Worm (Caenorhabditis elegans) whole organism, L1 larva: ENCODE results near the gene bra-1.
A peak's percentile ranks its signal among the peaks of the same experiment; 100 is the strongest.

ENCODE experiments used
- C04F5.9 ChIP-seq: sonication (generic microtip); optimal IDR thresholded peaks from 2 replicates; lab custom pipeline; 2016; ENCODE audit warnings: missing genetic modification characterization, missing compliant biosample characterization
- F16B12.6 ChIP-seq: fragments of 150-350 bp; optimal IDR thresholded peaks from 2 replicates; lab custom pipeline; 2014; ENCODE audit warnings: missing biosample characterization, missing genetic modification characterization
- Y116A8C.19 ChIP-seq: sonication (generic microtip); optimal IDR thresholded peaks from 2 replicates; lab custom pipeline; 2016; ENCODE audit warnings: missing compliant biosample characterization, missing genetic modification characterization, borderline replicate concordance
- aha-1 ChIP-seq: fragments of 150-350 bp; optimal IDR thresholded peaks from 2 replicates; lab custom pipeline; 2014; ENCODE audit warnings: missing biosample characterization, missing genetic modification characterization
- aly-2 ChIP-seq: fragments of 150-350 bp; optimal IDR thresholded peaks from 2 replicates; lab custom pipeline; 2014; ENCODE audit warnings: missing biosample characterization, missing genetic modification characterization
- ama-1 ChIP-seq: fragments of 150-350 bp; optimal IDR thresholded peaks from 2 replicates; lab custom pipeline; 2014
- blmp-1 ChIP-seq: fragments of 150-350 bp; optimal IDR thresholded peaks from 2 replicates; lab custom pipeline; 2014; ENCODE audit warnings: missing biosample characterization, missing genetic modification characterization
- ceh-63 ChIP-seq: fragments of 200-800 bp; sonication (Bioruptor generic); optimal IDR thresholded peaks from 2 replicates; lab custom pipeline; 2018; ENCODE audit warnings: mild to moderate bottlenecking, missing genetic modification characterization, missing compliant biosample characterization
- ceh-8 ChIP-seq: fragments of 200-800 bp; sonication (Bioruptor generic); optimal IDR thresholded peaks from 2 replicates; lab custom pipeline; 2018; ENCODE audit warnings: mild to moderate bottlenecking, missing genetic modification characterization, moderate library complexity, missing compliant biosample characterization
- ceh-82 ChIP-seq, 3 experiments: fragments of 150-350 bp in 1 of 3; sonication (generic microtip) in 2 of 3; optimal IDR thresholded peaks; 2 replicates each; lab custom pipeline; 2014 to 2017; ENCODE audit warnings: missing biosample characterization in 3 of 3, missing genetic modification characterization in 3 of 3
- ces-1 ChIP-seq: fragments of 150-350 bp; optimal IDR thresholded peaks from 2 replicates; lab custom pipeline; 2014; ENCODE audit warnings: missing biosample characterization, missing genetic modification reagents, missing genetic modification characterization
- efl-1 ChIP-seq, 4 experiments: fragments of 150-350 bp; optimal IDR thresholded peaks in 3 of 4; peaks in 1 of 4; 1 replicate in 1 of 4; 2 replicates in 3 of 4; lab custom pipeline; 2014; ENCODE audit warnings: missing biosample characterization in 2 of 4, missing genetic modification characterization in 2 of 4, missing genetic modification reagents in 2 of 4
- fkh-10 ChIP-seq: sonication (generic microtip); optimal IDR thresholded peaks from 2 replicates; lab custom pipeline; 2017; ENCODE audit warnings: missing biosample characterization, missing genetic modification reagents, missing genetic modification characterization
- fkh-4 ChIP-seq: sonication (generic microtip); optimal IDR thresholded peaks from 2 replicates; lab custom pipeline; 2016; ENCODE audit warnings: missing compliant biosample characterization, missing genetic modification characterization, borderline replicate concordance
- fos-1 ChIP-seq: fragments of 150-350 bp; optimal IDR thresholded peaks from 2 replicates; lab custom pipeline; 2014; ENCODE audit warnings: missing biosample characterization, missing genetic modification characterization
- grh-1 ChIP-seq: fragments of 200-800 bp; sonication (Bioruptor generic); IDR thresholded peaks from 2 replicates; pipeline ENCODE4 v1.3.6; 2022; ENCODE audit warnings: missing genetic modification reagents, missing genetic modification characterization, missing compliant biosample characterization
- isw-1 ChIP-seq: fragments of 200-800 bp; sonication (Bioruptor generic); IDR thresholded peaks from 2 replicates; pipeline ENCODE4 v1.3.6; 2022; ENCODE audit warnings: missing genetic modification characterization, missing compliant biosample characterization
- lin-13 ChIP-seq: fragments of 150-350 bp; optimal IDR thresholded peaks from 2 replicates; lab custom pipeline; 2014; ENCODE audit warnings: missing biosample characterization, missing genetic modification reagents, missing genetic modification characterization
- lin-39 ChIP-seq: fragments of 150-350 bp; optimal IDR thresholded peaks from 2 replicates; lab custom pipeline; 2014; ENCODE audit warnings: missing biosample characterization, missing genetic modification reagents, missing genetic modification characterization
- mab-9 ChIP-seq: fragments of 200-800 bp; sonication (Bioruptor generic); IDR thresholded peaks from 2 replicates; pipeline ENCODE4 v1.3.6; 2022; ENCODE audit warnings: missing genetic modification reagents, missing genetic modification characterization, missing compliant biosample characterization
- mdl-1 ChIP-seq, 2 experiments: fragments of 150-350 bp; optimal IDR thresholded peaks; 2 replicates each; lab custom pipeline; 2014 to 2017; ENCODE audit warnings: missing biosample characterization in 2 of 2, missing genetic modification characterization in 2 of 2, inconsistent platforms in 1 of 2
- mef-2 ChIP-seq: fragments of 150-350 bp; optimal IDR thresholded peaks from 2 replicates; lab custom pipeline; 2014; ENCODE audit warnings: missing biosample characterization, missing genetic modification characterization
- mep-1 ChIP-seq: fragments of 150-350 bp; optimal IDR thresholded peaks from 2 replicates; lab custom pipeline; 2014; ENCODE audit warnings: missing biosample characterization, missing genetic modification characterization
- nhr-11 ChIP-seq: fragments of 150-350 bp; optimal IDR thresholded peaks from 2 replicates; lab custom pipeline; 2014; ENCODE audit warnings: missing biosample characterization, missing genetic modification characterization
- nhr-19 ChIP-seq: fragments of 200-800 bp; sonication (Bioruptor generic); conservative IDR thresholded peaks from 2 replicates; pipeline ENCODE4 v1.3.6; 2022; ENCODE audit warnings: missing genetic modification characterization, missing compliant biosample characterization
- nhr-20 ChIP-seq: sonication (generic microtip); optimal IDR thresholded peaks from 2 replicates; lab custom pipeline; 2016; ENCODE audit warnings: mild to moderate bottlenecking, missing genetic modification characterization, missing compliant biosample characterization
- nhr-47 ChIP-seq: sonication (generic microtip); optimal IDR thresholded peaks from 2 replicates; lab custom pipeline; 2016; ENCODE audit warnings: mild to moderate bottlenecking, missing genetic modification characterization, moderate library complexity, missing compliant biosample characterization
- nhr-71 ChIP-seq: sonication (generic microtip); optimal IDR thresholded peaks from 2 replicates; lab custom pipeline; 2016; ENCODE audit warnings: mild to moderate bottlenecking, missing genetic modification characterization, moderate library complexity, missing compliant biosample characterization
- nhr-84 ChIP-seq: sonication (generic microtip); optimal IDR thresholded peaks from 2 replicates; lab custom pipeline; 2017; ENCODE audit warnings: missing biosample characterization, missing genetic modification characterization
- pag-3 ChIP-seq: sonication (generic microtip); optimal IDR thresholded peaks from 2 replicates; lab custom pipeline; 2017; ENCODE audit warnings: missing genetic modification characterization, mild to moderate bottlenecking, missing compliant biosample characterization, antibody characterized with exemption, borderline replicate concordance; ENCODE audit not compliant: insufficient read depth
- snpc-4 ChIP-seq: fragments of 150-350 bp; optimal IDR thresholded peaks from 2 replicates; lab custom pipeline; 2014; ENCODE audit warnings: missing biosample characterization, missing genetic modification characterization
- snu-23 ChIP-seq: sonication (generic microtip); optimal IDR thresholded peaks from 2 replicates; lab custom pipeline; 2016; ENCODE audit warnings: missing genetic modification characterization, missing compliant biosample characterization
- sox-4 ChIP-seq: sonication (generic microtip); optimal IDR thresholded peaks from 2 replicates; lab custom pipeline; 2016; ENCODE audit warnings: missing genetic modification characterization, missing compliant biosample characterization
- sup-37 ChIP-seq: fragments of 200-800 bp; sonication (Bioruptor generic); optimal IDR thresholded peaks from 2 replicates; lab custom pipeline; 2018; ENCODE audit warnings: mild to moderate bottlenecking, missing genetic modification characterization, missing compliant biosample characterization
- tbx-2 ChIP-seq: sonication (generic microtip); optimal IDR thresholded peaks from 2 replicates; lab custom pipeline; 2016; ENCODE audit warnings: missing genetic modification characterization, missing compliant biosample characterization
- unc-30 ChIP-seq: sonication (generic microtip); optimal IDR thresholded peaks from 2 replicates; lab custom pipeline; 2017; ENCODE audit warnings: missing biosample characterization, missing genetic modification characterization
- unc-98 ChIP-seq: fragments of 200-800 bp; sonication (Bioruptor generic); IDR thresholded peaks from 2 replicates; pipeline ENCODE4 v1.3.6; 2022; ENCODE audit warnings: missing genetic modification characterization, missing compliant biosample characterization
- vab-15 ChIP-seq: sonication (generic microtip); optimal IDR thresholded peaks from 2 replicates; lab custom pipeline; 2017; ENCODE audit warnings: missing genotype, mild to moderate bottlenecking, missing genetic modification characterization, missing compliant biosample characterization
- xbp-1 ChIP-seq: sonication (generic microtip); optimal IDR thresholded peaks from 2 replicates; lab custom pipeline; 2016; ENCODE audit warnings: missing genetic modification characterization, missing compliant biosample characterization
- zag-1 ChIP-seq: fragments of 150-350 bp; optimal IDR thresholded peaks from 2 replicates; lab custom pipeline; 2014; ENCODE audit warnings: missing biosample characterization, missing genetic modification characterization
- zip-4 ChIP-seq: fragments of 200-800 bp; sonication (Bioruptor generic); optimal IDR thresholded peaks from 2 replicates; lab custom pipeline; 2018; ENCODE audit warnings: mild to moderate bottlenecking, missing genetic modification characterization, moderate library complexity, missing compliant biosample characterization

bra-1 gene

DNA sequence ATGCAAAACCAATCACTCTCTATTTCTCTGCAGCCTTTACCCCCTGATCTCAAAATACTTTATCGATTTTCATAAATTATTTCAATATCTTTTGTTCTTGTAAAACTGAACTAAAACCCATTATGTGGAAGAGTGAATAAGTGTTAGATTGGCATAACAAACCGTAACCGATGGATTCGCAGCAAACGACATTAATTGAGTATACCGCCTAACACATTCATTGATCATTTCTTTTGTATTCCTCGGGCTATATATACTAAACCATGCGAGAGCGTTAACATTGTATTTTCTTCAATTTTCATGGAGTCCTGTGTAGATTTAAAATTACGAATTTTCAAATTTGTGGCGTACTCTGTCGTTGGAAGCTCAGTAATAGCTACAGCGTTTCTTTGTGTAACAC is 8.5 kb upstream of the bra-1 start, which contains the start of gene col-9:
Gene col-9 (plus strand): TSS at position 301 of the 400 bp plus-strand sequence.
- TF ChIP-seq pag-3 (tag; lab: Kevin White, UChicago) (no peak), efl-1 (optimal IDR thresholded peaks at IDR 0.05; lab: Kevin White, UChicago) (no peak), efl-1 (GFP tag; optimal IDR thresholded peaks at IDR 0.05 in 1 of 2; lab: Kevin White, UChicago) (peak in 1 of 2 experiments; percentile 80)

DNA sequence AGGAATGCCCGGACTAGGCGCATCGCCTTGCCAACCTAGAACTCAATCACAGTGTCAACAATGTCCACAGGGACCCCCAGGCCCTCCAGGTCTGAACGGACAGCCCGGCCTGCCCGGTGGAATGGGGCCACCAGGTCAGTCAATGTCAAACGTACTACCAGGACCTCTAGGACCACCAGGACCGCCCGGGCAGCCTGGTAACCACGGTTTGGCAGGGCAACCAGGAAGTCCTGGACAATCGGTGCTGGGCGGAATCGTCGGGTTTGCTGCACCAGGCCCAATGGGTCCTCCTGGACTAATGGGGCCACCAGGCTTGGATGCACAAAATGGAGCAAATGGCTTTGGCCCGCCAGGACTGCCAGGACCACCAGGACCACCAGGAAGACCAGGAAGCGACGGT is 7.6 kb upstream of the bra-1 start:
- TF ChIP-seq ceh-82 (tag; optimal IDR thresholded peaks at IDR 0.05; lab: Kevin White, UChicago) = no peak
- no peak for TF ChIP-seq xbp-1
- no peak for TF ChIP-seq nhr-11 (tag; lab: Kevin White, UChicago)
- TF ChIP-seq grh-1 (GFP tag; lab: Robert Waterston, UW) = 0 out of 2 replicates have a peak, but pooled peaks have one; percentile 17
- no peak for TF ChIP-seq zip-4 (GFP tag; lab: Kevin White, UChicago)
- TF ChIP-seq C04F5.9 (tag; lab: Kevin White, UChicago) = no peak

DNA sequence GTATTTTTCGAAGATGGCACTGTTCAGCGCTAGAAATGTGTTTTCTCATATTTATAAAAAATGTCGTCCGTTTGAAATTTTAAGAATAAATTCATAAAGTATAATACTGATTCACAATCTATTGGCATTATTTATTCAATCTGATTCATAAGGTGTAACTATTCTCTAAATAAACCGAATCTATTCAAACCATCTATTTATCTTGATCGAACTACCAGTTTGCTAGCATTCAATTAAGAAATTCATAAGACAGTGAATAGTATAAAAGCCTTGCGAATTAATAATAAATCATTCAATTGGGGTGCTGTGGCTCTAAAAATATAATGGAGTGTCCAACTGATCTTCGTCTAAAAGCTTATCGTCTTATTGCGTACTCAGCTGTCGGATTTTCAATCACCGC is 7.1 kb upstream of the bra-1 start, which contains the start of gene col-44:
Gene col-44 (plus strand): TSS at position 301 of the 400 bp plus-strand sequence.
- no peak for TF ChIP-seq nhr-84 (tag; lab: Kevin White, UChicago)
- no peak for TF ChIP-seq nhr-19 (GFP tag; lab: Robert Waterston, UW)
- TF ChIP-seq unc-30 = no peak
- no peak for TF ChIP-seq nhr-20
- no peak for TF ChIP-seq zag-1 (tag; lab: Kevin White, UChicago)

DNA sequence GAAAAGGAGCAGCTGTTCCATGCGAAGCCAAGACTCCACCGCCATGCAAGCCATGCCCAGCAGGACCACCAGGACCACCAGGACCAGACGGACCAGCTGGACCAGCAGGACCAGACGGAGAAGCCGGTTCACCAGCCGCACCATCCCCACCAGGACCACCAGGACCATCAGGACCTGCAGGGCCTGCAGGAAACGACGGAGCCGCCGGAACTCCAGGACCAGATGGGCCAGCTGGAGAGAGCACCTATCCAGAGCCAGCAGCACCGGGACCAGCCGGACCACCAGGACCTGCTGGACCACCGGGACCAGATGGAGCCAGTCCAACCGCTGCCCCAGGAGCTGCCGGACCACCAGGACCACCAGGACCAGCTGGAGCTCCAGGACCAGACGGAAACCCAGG is 6.3 kb upstream of the bra-1 start:
- TF ChIP-seq ceh-8 (GFP tag; lab: Kevin White, UChicago) (peak; percentile 35), sup-37 (GFP tag; lab: Kevin White, UChicago) (no peak), Y116A8C.19 (tag; lab: Kevin White, UChicago) (no peak), mep-1 (no peak)

DNA sequence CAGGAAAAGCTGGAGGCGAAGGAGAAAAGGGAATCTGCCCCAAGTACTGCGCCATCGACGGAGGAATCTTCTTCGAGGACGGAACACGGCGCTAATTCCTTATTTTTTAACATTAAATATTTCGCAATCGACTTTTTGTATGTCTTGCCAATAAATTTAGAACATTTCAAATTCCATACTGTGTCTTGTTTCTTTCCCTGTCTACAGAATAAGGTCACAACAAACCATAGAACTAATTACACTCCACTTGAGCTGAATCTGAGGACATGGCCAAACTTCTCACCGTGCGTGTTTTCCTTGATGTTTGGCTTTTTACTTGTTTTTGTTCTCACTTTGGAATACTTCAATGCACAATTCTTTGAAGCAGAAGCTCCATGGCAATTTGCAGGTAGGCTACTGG is 5.9 kb upstream of the bra-1 start, which contains the start of gene F54B11.4:
Gene F54B11.4 (plus strand): TSS at position 301 of the 400 bp plus-strand sequence.
- TF ChIP-seq ceh-63 (GFP tag; lab: Kevin White, UChicago) (no peak), aly-2 (no peak), lin-39 (tag; lab: Kevin White, UChicago) (no peak), mep-1 (no peak), grh-1 (GFP tag; lab: Robert Waterston, UW) (no peak), aha-1 (tag; lab: Kevin White, UChicago) (no peak), nhr-20 (no peak), vab-15 (tag; lab: Kevin White, UChicago) (no peak), sup-37 (GFP tag; lab: Kevin White, UChicago) (no peak), fkh-10 (no peak), lin-13 (GFP tag; lab: Kevin White, UChicago) (no peak), fkh-4 (tag; lab: Kevin White, UChicago) (no peak), mef-2 (tag; lab: Kevin White, UChicago) (no peak), ceh-82 (tag; optimal IDR thresholded peaks at IDR 0.05; lab: Kevin White, UChicago) (no peak), F16B12.6 (tag; lab: Kevin White, UChicago) (no peak)

DNA sequence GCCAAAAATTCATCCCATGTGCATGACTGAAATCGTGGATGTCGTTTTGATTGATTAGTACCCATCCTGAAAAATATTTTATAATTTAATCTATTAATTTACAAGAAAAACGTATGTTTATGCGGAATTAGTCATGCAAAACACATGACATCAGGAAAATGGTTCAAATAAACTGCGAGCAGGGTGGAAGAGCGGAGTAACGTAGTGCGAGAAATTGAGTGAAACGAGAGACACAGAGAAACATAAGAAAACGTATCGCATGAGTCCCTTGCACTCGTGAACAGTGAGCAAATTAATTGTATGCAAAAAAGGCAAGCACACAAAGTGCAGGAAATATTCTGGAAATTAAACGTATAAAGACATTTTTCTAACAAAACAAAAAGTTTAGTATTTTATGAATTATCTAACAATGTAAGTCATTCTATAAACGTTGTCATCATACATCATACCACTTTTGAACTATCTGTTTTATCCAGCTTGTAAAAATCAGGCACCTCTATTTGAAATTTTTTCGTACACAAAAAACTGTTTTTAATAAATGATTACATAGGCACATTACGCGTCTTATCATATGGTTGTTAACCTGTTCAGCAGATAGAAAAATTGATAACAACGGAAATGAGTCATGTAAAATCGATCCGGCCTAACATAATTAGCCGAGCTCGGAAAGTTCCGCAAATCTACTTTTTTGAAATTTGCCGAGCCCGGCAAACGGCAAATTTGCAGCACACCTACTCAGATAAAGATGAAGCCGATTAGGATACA is 2.1 kb upstream of the bra-1 start, which contains the start of gene F54B11.5:
Gene F54B11.5 (minus strand): TSS at position 66 of the 765 bp plus-strand sequence.
- TF ChIP-seq nhr-19 (GFP tag; lab: Robert Waterston, UW) (0 out of 2 replicates have a peak, but pooled peaks have one; percentile 24), fos-1 (tag; lab: Kevin White, UChicago) (peak; percentile 18), tbx-2 (tag; lab: Kevin White, UChicago) (peak; percentile 46), mab-9 (GFP tag; lab: Robert Waterston, UW) (no peak), ces-1 (no peak), unc-98 (GFP tag; lab: Robert Waterston, UW) (no peak), snu-23 (GFP tag; lab: Kevin White, UChicago) (peak; percentile 70), mep-1 (peak; percentile 84), nhr-47 (tag; lab: Kevin White, UChicago) (peak; percentile 61), ama-1 (lab: Kevin White, UChicago) (no peak), isw-1 (GFP tag; lab: Robert Waterston, UW) (peak; percentile 15; the same call in 1 of the 2 replicates), sox-4 (tag; lab: Kevin White, UChicago) (peak; percentile 2), mdl-1 (tag; optimal IDR thresholded peaks at IDR 0.05; lab: Kevin White, UChicago) (peak in 1 of 2 experiments; percentile 76), snpc-4 (peak; percentile 5), blmp-1 (tag; lab: Kevin White, UChicago) (peak; percentile 42), efl-1 (optimal IDR thresholded peaks at IDR 0.05; lab: Kevin White, UChicago) (peak; percentile 36 to 50), efl-1 (GFP tag; optimal IDR thresholded peaks at IDR 0.05 in 1 of 2; lab: Kevin White, UChicago) (peak in 1 of 2 experiments; percentile 34), nhr-71 (tag; lab: Kevin White, UChicago) (peak; percentile 76)
